Worm (Caenorhabditis elegans) whole organism, L3 larva: ENCODE measurements around the gene M70.5.
A peak's percentile ranks its signal among the peaks of the same experiment; 100 is the strongest.
"Not testable (repeated sequence)": the region's sequence is repeated elsewhere in the genome, so short reads cannot be mapped to it uniquely, and the experiment has no call there.

ENCODE experiments used
- R02D3.7 ChIP-seq: fragments of 150-350 bp; optimal IDR thresholded peaks from 2 replicates; lab custom pipeline; 2014; ENCODE audit warnings: missing biosample characterization, missing genetic modification characterization
- aly-2 ChIP-seq: fragments of 150-350 bp; optimal IDR thresholded peaks from 2 replicates; lab custom pipeline; 2014; ENCODE audit warnings: missing biosample characterization, missing genetic modification characterization
- ama-1 ChIP-seq: fragments of 150-350 bp; optimal IDR thresholded peaks from 2 replicates; lab custom pipeline; 2018
- ceh-16 ChIP-seq: sonication (generic microtip); optimal IDR thresholded peaks from 2 replicates; lab custom pipeline; 2017; ENCODE audit warnings: missing biosample characterization, missing genetic modification characterization
- ceh-82 ChIP-seq: fragments of 150-350 bp; optimal IDR thresholded peaks from 2 replicates; lab custom pipeline; 2014; ENCODE audit warnings: missing biosample characterization, missing genetic modification characterization
- daf-12 ChIP-seq: fragments of 150-350 bp; optimal IDR thresholded peaks from 2 replicates; lab custom pipeline; 2014; ENCODE audit warnings: missing biosample characterization, missing genetic modification reagents, missing genetic modification characterization
- eor-1 ChIP-seq, 2 experiments: fragments of 150-350 bp; optimal IDR thresholded peaks; 2 replicates each; lab custom pipeline; 2014 to 2018; ENCODE audit warnings: missing biosample characterization in 2 of 2, missing genetic modification characterization in 2 of 2
- fkh-2 ChIP-seq: fragments of 150-350 bp; optimal IDR thresholded peaks from 2 replicates; lab custom pipeline; 2014; ENCODE audit warnings: missing biosample characterization, missing genetic modification reagents, missing genetic modification characterization
- fos-1 ChIP-seq: fragments of 150-350 bp; optimal IDR thresholded peaks from 2 replicates; lab custom pipeline; 2014; ENCODE audit warnings: missing biosample characterization, missing genetic modification characterization
- jun-1 ChIP-seq: fragments of 150-350 bp; optimal IDR thresholded peaks from 2 replicates; lab custom pipeline; 2014; ENCODE audit warnings: missing biosample characterization, missing genetic modification reagents, missing genetic modification characterization
- lin-15B ChIP-seq: fragments of 150-350 bp; optimal IDR thresholded peaks from 2 replicates; lab custom pipeline; 2014; ENCODE audit warnings: missing biosample characterization, missing genetic modification characterization
- lin-39 ChIP-seq: fragments of 150-350 bp; optimal IDR thresholded peaks from 2 replicates; lab custom pipeline; 2018; ENCODE audit warnings: missing biosample characterization, missing genetic modification reagents, missing genetic modification characterization
- nfya-1 ChIP-seq: sonication (generic microtip); optimal IDR thresholded peaks from 2 replicates; lab custom pipeline; 2017; ENCODE audit warnings: missing genetic modification characterization, mild to moderate bottlenecking, missing compliant biosample characterization, antibody characterized with exemption, moderate library complexity; ENCODE audit not compliant: insufficient read depth
- nhr-28 ChIP-seq: fragments of 150-350 bp; optimal IDR thresholded peaks from 2 replicates; lab custom pipeline; 2014; ENCODE audit warnings: missing biosample characterization, missing genetic modification characterization
- nhr-43 ChIP-seq: sonication (generic microtip); optimal IDR thresholded peaks from 2 replicates; lab custom pipeline; 2016; ENCODE audit warnings: mild to moderate bottlenecking, missing genetic modification characterization, missing compliant biosample characterization; ENCODE audit not compliant: poor library complexity, severe bottlenecking
- pha-4 ChIP-seq: fragments of 150-350 bp; optimal IDR thresholded peaks from 2 replicates; lab custom pipeline; 2014; ENCODE audit warnings: missing biosample characterization, missing genetic modification reagents, missing genetic modification characterization
- zag-1 ChIP-seq: fragments of 150-350 bp; optimal IDR thresholded peaks from 2 replicates; lab custom pipeline; 2014; ENCODE audit warnings: missing biosample characterization, missing genetic modification characterization

The M70.5 gene

DNA sequence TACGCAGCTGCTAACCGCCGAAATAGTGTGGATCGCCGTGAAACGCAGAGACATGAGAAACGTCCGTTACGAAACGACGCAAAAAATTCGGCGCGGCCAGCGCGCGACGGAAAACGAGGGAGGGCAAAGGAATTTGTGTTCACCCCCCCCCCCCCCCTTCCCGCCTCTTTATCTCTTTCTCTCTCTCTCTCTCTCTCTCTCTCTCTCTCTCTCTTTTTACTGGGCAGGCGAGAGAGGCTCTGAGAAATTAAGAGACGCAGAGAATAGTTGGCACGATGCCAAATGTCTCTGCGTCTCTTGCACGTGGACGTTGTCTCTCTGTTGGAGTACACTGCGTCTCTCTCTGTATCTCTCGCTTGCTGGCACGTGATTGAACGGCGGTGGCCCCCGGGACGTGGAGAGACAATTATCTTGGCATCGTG, 56.1 kb downstream of the M70.5 start (continued):
- peak; percentile 71 for TF ChIP-seq ama-1 (lab: Kevin White, UChicago)
- TF ChIP-seq lin-15B (tag; lab: Kevin White, UChicago): peak; percentile 79
- no peak for TF ChIP-seq fkh-2 (tag; lab: Kevin White, UChicago)
- TF ChIP-seq aly-2: no peak
- TF ChIP-seq nhr-28: no peak
- TF ChIP-seq eor-1 (tag; optimal IDR thresholded peaks at IDR 0.05; lab: Kevin White, UChicago): peak in 1 of 2 experiments; percentile 72
- peak; percentile 87 for TF ChIP-seq R02D3.7 (tag; lab: Kevin White, UChicago)
- TF ChIP-seq ceh-82 (tag; lab: Kevin White, UChicago): peak; percentile 73
- TF ChIP-seq ceh-16 (tag; lab: Kevin White, UChicago): no peak
- peak; percentile 95 for TF ChIP-seq jun-1

DNA sequence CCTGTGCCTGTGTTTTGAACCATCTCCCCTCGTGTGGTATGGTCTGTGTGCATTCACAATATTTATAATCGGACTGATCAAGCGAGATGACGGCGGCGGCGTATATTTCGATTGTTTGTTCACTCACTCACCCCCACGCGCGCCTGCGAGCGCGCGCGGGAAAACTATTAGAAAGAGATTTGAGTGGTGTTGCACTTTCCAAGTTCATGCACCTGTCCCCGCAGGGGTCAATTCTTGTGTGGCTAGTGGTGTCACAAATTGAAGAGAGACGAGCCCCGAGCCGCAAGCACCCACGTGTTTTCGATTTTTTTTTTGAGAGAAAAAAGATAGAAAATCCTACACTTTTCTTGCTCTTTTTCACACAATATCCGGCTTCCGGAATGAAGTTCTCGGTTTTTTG, 58.2 kb downstream of the M70.5 start:
- TF ChIP-seq lin-39 (tag; lab: Kevin White, UChicago) (peak; percentile 82), nfya-1 (tag; lab: Kevin White, UChicago) (peak; percentile 36), pha-4 (tag; lab: Kevin White, UChicago) (peak; percentile 61), daf-12 (tag; lab: Kevin White, UChicago) (no peak), nhr-43 (no peak)

DNA sequence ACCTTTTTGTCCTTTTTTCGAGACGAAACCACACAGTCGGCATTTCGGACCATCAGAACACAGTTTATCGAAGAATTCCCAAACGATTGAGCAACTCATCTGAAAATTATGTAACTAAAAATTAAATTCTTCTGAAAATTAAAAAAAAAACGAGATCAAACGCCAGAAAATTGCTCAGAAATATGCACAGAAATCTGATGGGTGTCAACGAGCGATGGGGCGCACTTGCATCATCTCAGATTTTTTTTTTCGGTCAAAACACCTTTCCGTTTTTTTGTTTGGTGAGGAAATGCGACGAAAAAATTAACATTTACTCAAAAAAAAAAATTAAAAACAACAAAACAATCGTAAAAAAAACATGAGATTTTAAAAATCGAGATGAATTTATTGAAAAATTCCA, 58.7 kb downstream of the M70.5 start, which contains the start of gene T04C4.3:
TSS of gene T04C4.3 (minus strand) at position 101 of the 400 bp plus-strand sequence.
- not testable (repeated sequence) for TF ChIP-seq fos-1, ceh-16, zag-1 (tag; lab: Kevin White, UChicago)
